Worm (Caenorhabditis elegans) whole organism, early embryonic: ENCODE data around the gene col-39.

Source experiments
- aly-1 ChIP-seq: sonication (generic microtip); optimal IDR thresholded peaks from 2 replicates; lab custom pipeline; 2016; ENCODE audit warnings: missing genetic modification characterization, missing compliant biosample characterization
- ama-1 ChIP-seq: fragments of 150-350 bp; optimal IDR thresholded peaks from 2 replicates; lab custom pipeline; 2014
- ceh-13 ChIP-seq: fragments of 200-800 bp; sonication (Bioruptor generic); optimal IDR thresholded peaks from 2 replicates; lab custom pipeline; 2018; ENCODE audit warnings: mild to moderate bottlenecking, missing genetic modification characterization, missing compliant biosample characterization
- ceh-36 ChIP-seq: sonication (generic microtip); optimal IDR thresholded peaks from 2 replicates; lab custom pipeline; 2016; ENCODE audit warnings: missing genetic modification characterization, inconsistent platforms, missing compliant biosample characterization
- ets-7 ChIP-seq: sonication (generic microtip); optimal IDR thresholded peaks from 2 replicates; lab custom pipeline; 2016; ENCODE audit warnings: missing genotype, missing genetic modification characterization, missing compliant biosample characterization
- flt-1 ChIP-seq: fragments of 200-800 bp; sonication (Bioruptor generic); IDR thresholded peaks from 2 replicates; pipeline ENCODE4 v1.3.6; 2022; ENCODE audit warnings: missing genetic modification characterization, missing compliant biosample characterization
- hmbx-1 ChIP-seq: sonication (generic microtip); optimal IDR thresholded peaks from 2 replicates; lab custom pipeline; 2016; ENCODE audit warnings: mild to moderate bottlenecking, missing genetic modification characterization, missing compliant biosample characterization
- hmg-4 ChIP-seq: fragments of 200-800 bp; sonication (Bioruptor generic); optimal IDR thresholded peaks from 2 replicates; lab custom pipeline; 2018; ENCODE audit warnings: mild to moderate bottlenecking, missing genetic modification characterization, missing compliant biosample characterization
- pes-1 ChIP-seq: fragments of 200-800 bp; sonication (Bioruptor generic); IDR thresholded peaks from 2 replicates; pipeline ENCODE4 v1.3.6; 2022; ENCODE audit warnings: missing genetic modification reagents, missing genetic modification characterization, missing compliant biosample characterization
- tbx-11 ChIP-seq: fragments of 200-800 bp; sonication (Bioruptor generic); IDR thresholded peaks from 2 replicates; pipeline ENCODE4 v1.3.6; 2022; ENCODE audit warnings: missing genetic modification characterization, missing compliant biosample characterization
- tbx-37 ChIP-seq: fragments of 200-800 bp; sonication (Bioruptor generic); conservative IDR thresholded peaks from 2 replicates; pipeline ENCODE4 v1.3.6; 2022; ENCODE audit warnings: missing genetic modification reagents, missing genetic modification characterization, missing compliant biosample characterization

ce11 chrII:10661448-10662064 is 43.2 kb upstream of the col-39 start:
- no peak for TF ChIP-seq ceh-36 (tag; lab: Kevin White, UChicago)
- no peak for TF ChIP-seq ets-7 (tag; lab: Kevin White, UChicago)
- no peak for TF ChIP-seq ama-1 (lab: Kevin White, UChicago)
- no peak for TF ChIP-seq hmg-4
- TF ChIP-seq tbx-11 (GFP tag; lab: Robert Waterston, UW), result no peak
- no peak for TF ChIP-seq flt-1 (GFP tag; lab: Robert Waterston, UW)
- no peak for TF ChIP-seq pes-1 (GFP tag; lab: Robert Waterston, UW)
- no peak for TF ChIP-seq tbx-37
- TF ChIP-seq hmbx-1 (tag; lab: Kevin White, UChicago), result no peak
- no peak for TF ChIP-seq aly-1 (tag; lab: Kevin White, UChicago)
- no peak for TF ChIP-seq ceh-13
